4 worm cellular contexts compared by ENCODE assay signal in genomic region chrIV:1046996-1047395, ce11.
A peak's percentile ranks its signal among the peaks of the same experiment; 100 is the strongest.
TF ChIP-seq lines count a peak whose summit lies in the region.

No protein-coding gene starts in this region.

TF ChIP-seq in whole organism, L3 larva, 47 proteins besides CTCF, POLR2A, EP300 and RAD21:
- no peak for TF ChIP-seq hmg-11 (tag; optimal IDR thresholded peaks at IDR 0.05; lab: Kevin White, UChicago)
- TF ChIP-seq ceh-9 (tag; optimal IDR thresholded peaks at IDR 0.05; lab: Kevin White, UChicago): no peak
- TF ChIP-seq nhr-28 (tag; optimal IDR thresholded peaks at IDR 0.05; lab: Kevin White, UChicago): no peak
- TF ChIP-seq ama-1 (optimal IDR thresholded peaks at IDR 0.05; lab: Kevin White, UChicago): no peak
- peak; percentile 53 for TF ChIP-seq ceh-28 (tag; optimal IDR thresholded peaks at IDR 0.05; lab: Kevin White, UChicago)
TF ChIP-seq in whole organism, L3 larva: peak in this region for 1.

TF ChIP-seq in whole organism, L4 larva, 104 proteins besides CTCF, POLR2A, EP300 and RAD21:
- TF ChIP-seq zag-1 (tag; optimal IDR thresholded peaks at IDR 0.05; lab: Kevin White, UChicago) (no peak), ceh-28 (tag; optimal IDR thresholded peaks at IDR 0.05; lab: Kevin White, UChicago) (peak; percentile 69), ceh-82 (tag; optimal IDR thresholded peaks at IDR 0.05; lab: Kevin White, UChicago) (no peak), nhr-237 (tag; optimal IDR thresholded peaks at IDR 0.05; lab: Kevin White, UChicago) (no peak), Y105C5A.15 (GFP tag; IDR thresholded peaks at IDR 0.05; lab: Robert Waterston, UW) (no peak), unc-62 (GFP tag; optimal IDR thresholded peaks at IDR 0.05 in 1 of 2; lab: Kevin White, UChicago) (peak in 1 of 2 experiments; percentile 82), unc-62 (tag; optimal IDR thresholded peaks at IDR 0.05; lab: Kevin White, UChicago) (no peak)
TF ChIP-seq in whole organism, L4 larva: peak in this region for 2.

TF ChIP-seq in whole organism, late embryonic, 69 proteins besides CTCF, POLR2A, EP300 and RAD21:
- TF ChIP-seq ceh-9 (tag; optimal IDR thresholded peaks at IDR 0.05; lab: Kevin White, UChicago) (no peak), hlh-30 (tag; optimal IDR thresholded peaks at IDR 0.05; lab: Kevin White, UChicago; ENCODE audit: insufficient read depth) (peak; percentile 66)

TF ChIP-seq in whole organism, midembryonic, 9 proteins besides CTCF, POLR2A, EP300 and RAD21:
- TF ChIP-seq cog-1 (tag; optimal IDR thresholded peaks at IDR 0.05; lab: Kevin White, UChicago) (no peak), flt-1 (GFP tag; IDR thresholded peaks at IDR 0.05; lab: Robert Waterston, UW) (no peak), ztf-29 (GFP tag; IDR thresholded peaks at IDR 0.05; lab: Robert Waterston, UW) (no peak), T22C8.4 (GFP tag; IDR thresholded peaks at IDR 0.05; lab: Robert Waterston, UW) (peak; percentile 43; the same call in 1 of the 2 replicates)
